Worm (Caenorhabditis elegans): Measurements from ENCODE around the gene otpl-6.

- no peak for TF ChIP-seq med-1 (GFP tag; optimal IDR thresholded peaks at IDR 0.05; ENCODE audit: insufficient read depth)
- TF ChIP-seq cog-1 (tag; optimal IDR thresholded peaks at IDR 0.05), result no peak
- no peak for TF ChIP-seq tab-1 (GFP tag; IDR thresholded peaks at IDR 0.05)
- TF ChIP-seq flt-1 (GFP tag; IDR thresholded peaks at IDR 0.05), result no peak
- no peak for TF ChIP-seq T22C8.4 (GFP tag; IDR thresholded peaks at IDR 0.05)
- no peak for TF ChIP-seq ref-1 (GFP tag; conservative IDR thresholded peaks at IDR 0.05)
- no peak for TF ChIP-seq ztf-29 (GFP tag; IDR thresholded peaks at IDR 0.05)
These were observed 43.3 kb downstream of the otpl-6 start for ce11 chrV:8569172-8569571.

Measured in whole organism, midembryonic.